Fruit fly (Drosophila melanogaster) whole organism, embryonic: ENCODE results near the gene CG14154.

Experiments used
- CG10431 ChIP-seq: fragments of 200-800 bp; sonication (Bioruptor generic); optimal IDR thresholded peaks from 3 replicates; lab custom pipeline; 2018; ENCODE audit warnings: missing biosample characterization, mild to moderate bottlenecking, missing genetic modification characterization
- CG12299 ChIP-seq: fragments of 200-800 bp; sonication (Bioruptor generic); optimal IDR thresholded peaks from 2 replicates; lab custom pipeline; 2018; ENCODE audit warnings: missing biosample characterization, mild to moderate bottlenecking, missing genetic modification characterization
- CG1233 ChIP-seq: fragments of 200-800 bp; sonication (Bioruptor generic); optimal IDR thresholded peaks from 4 replicates; lab custom pipeline; 2018; ENCODE audit warnings: missing biosample characterization, mild to moderate bottlenecking, missing genetic modification characterization
- CG13624 ChIP-seq: fragments of 200-800 bp; sonication (Bioruptor generic); optimal IDR thresholded peaks from 2 replicates; lab custom pipeline; 2016; ENCODE audit warnings: missing biosample characterization, missing genetic modification characterization
- CG14014 ChIP-seq: fragments of 200-800 bp; sonication (Bioruptor generic); IDR thresholded peaks from 2 replicates; pipeline ENCODE4 v1.3.6; 2022; ENCODE audit warnings: missing biosample characterization, missing genetic modification characterization
- CG15073 ChIP-seq: fragments of 200-800 bp; sonication (Bioruptor generic); optimal IDR thresholded peaks from 2 replicates; lab custom pipeline; 2016; ENCODE audit warnings: missing biosample characterization, missing genetic modification characterization
- CG16779 ChIP-seq: fragments of 200-800 bp; sonication (Bioruptor generic); IDR thresholded peaks from 2 replicates; pipeline ENCODE4 v1.3.6; 2022; ENCODE audit warnings: missing biosample characterization, missing genetic modification characterization
- CG17328 ChIP-seq: fragments of 200-800 bp; sonication (Bioruptor generic); IDR thresholded peaks from 2 replicates; pipeline ENCODE4 v1.3.6; 2022; ENCODE audit warnings: missing biosample characterization, missing genetic modification characterization
- CG3995 ChIP-seq: fragments of 200-800 bp; sonication (Bioruptor generic); optimal IDR thresholded peaks from 3 replicates; lab custom pipeline; 2016; ENCODE audit warnings: missing biosample characterization, missing genetic modification characterization
- CG6254 ChIP-seq: fragments of 200-800 bp; sonication (Bioruptor generic); optimal IDR thresholded peaks from 3 replicates; lab custom pipeline; 2017; ENCODE audit warnings: mild to moderate bottlenecking, missing biosample characterization, missing genetic modification reagents, missing genetic modification characterization
- CG9215 ChIP-seq: fragments of 200-800 bp; sonication (Bioruptor generic); IDR thresholded peaks from 2 replicates; pipeline ENCODE4 v1.3.6; 2022; ENCODE audit warnings: missing biosample characterization, missing genetic modification characterization
- D19B ChIP-seq: fragments of 200-800 bp; sonication (Bioruptor generic); optimal IDR thresholded peaks from 2 replicates; lab custom pipeline; 2017; ENCODE audit warnings: missing biosample characterization, mild to moderate bottlenecking, missing genetic modification characterization
- Dek ChIP-seq: fragments of 200-800 bp; sonication (Bioruptor generic); optimal IDR thresholded peaks from 3 replicates; lab custom pipeline; 2019; ENCODE audit warnings: missing biosample characterization, mild to moderate bottlenecking, missing genetic modification characterization, moderate library complexity
- ERR ChIP-seq: fragments of 200-800 bp; sonication (Bioruptor generic); optimal IDR thresholded peaks from 2 replicates; lab custom pipeline; 2016; ENCODE audit warnings: missing biosample characterization, missing genetic modification characterization
- Fer2 ChIP-seq: fragments of 200-800 bp; sonication (Bioruptor generic); optimal IDR thresholded peaks from 2 replicates; lab custom pipeline; 2018; ENCODE audit warnings: missing biosample characterization, mild to moderate bottlenecking, missing genetic modification characterization, moderate library complexity
- Fer3 ChIP-seq: fragments of 200-800 bp; sonication (Bioruptor generic); optimal IDR thresholded peaks from 2 replicates; lab custom pipeline; 2018; ENCODE audit warnings: missing biosample characterization, mild to moderate bottlenecking, missing genetic modification characterization, moderate library complexity
- H15 ChIP-seq: fragments of 200-800 bp; sonication (Bioruptor generic); IDR thresholded peaks from 3 replicates; pipeline ENCODE4 v1.3.6; 2022; ENCODE audit warnings: missing biosample characterization, missing genetic modification characterization
- HLHmδ ChIP-seq: fragments of 200-800 bp; sonication (Bioruptor generic); optimal IDR thresholded peaks from 2 replicates; lab custom pipeline; 2018; ENCODE audit warnings: missing biosample characterization, mild to moderate bottlenecking, missing genetic modification characterization, moderate library complexity
- Hmr ChIP-seq: fragments of 200-800 bp; sonication (Bioruptor generic); optimal IDR thresholded peaks from 3 replicates; lab custom pipeline; 2017; ENCODE audit warnings: mild to moderate bottlenecking, missing biosample characterization, missing genetic modification reagents, missing genetic modification characterization
- MTF-1 ChIP-seq: fragments of 200-800 bp; sonication (Bioruptor generic); optimal IDR thresholded peaks from 2 replicates; lab custom pipeline; 2018; ENCODE audit warnings: missing biosample characterization, mild to moderate bottlenecking, missing genetic modification characterization, borderline replicate concordance
- Max ChIP-seq: fragments of 200-800 bp; sonication (Bioruptor generic); optimal IDR thresholded peaks from 2 replicates; lab custom pipeline; 2016; ENCODE audit warnings: missing biosample characterization, mild to moderate bottlenecking, missing genetic modification characterization
- Mes4 ChIP-seq: fragments of 200-800 bp; sonication (Bioruptor generic); optimal IDR thresholded peaks from 2 replicates; lab custom pipeline; 2016; ENCODE audit warnings: missing biosample characterization, missing genetic modification characterization
- Opbp ChIP-seq: fragments of 200-800 bp; sonication (Bioruptor generic); IDR thresholded peaks from 3 replicates; pipeline ENCODE4 v1.3.6; 2022; ENCODE audit warnings: missing biosample characterization, missing genetic modification characterization; ENCODE audit not compliant: partially characterized antibody
- Sox100B ChIP-seq: fragments of 200-800 bp; sonication (Bioruptor generic); optimal IDR thresholded peaks from 3 replicates; lab custom pipeline; 2018; ENCODE audit warnings: missing biosample characterization, mild to moderate bottlenecking, missing genetic modification characterization
- Ssrp ChIP-seq: fragments of 200-800 bp; sonication (Bioruptor generic); optimal IDR thresholded peaks from 2 replicates; lab custom pipeline; 2018; ENCODE audit warnings: missing biosample characterization, mild to moderate bottlenecking, missing genetic modification characterization, moderate library complexity
- Trl ChIP-seq, 3 experiments: fragments of >200 bp in 2 of 3; fragments of 200-800 bp in 1 of 3; sonication (Bioruptor generic) in 1 of 3; optimal IDR thresholded peaks; 2 replicates in 1 of 3; 3 replicates in 2 of 3; lab custom pipeline; 2016 to 2017; ENCODE audit warnings: missing biosample characterization in 1 of 3, missing genetic modification characterization in 1 of 3
- ap ChIP-seq: fragments of 200-800 bp; sonication (Bioruptor generic); IDR thresholded peaks from 2 replicates; pipeline ENCODE4 v1.3.6; 2022; ENCODE audit warnings: missing biosample characterization, missing genetic modification characterization
- bcd ChIP-seq: fragments of 200-800 bp; sonication (Bioruptor generic); optimal IDR thresholded peaks from 2 replicates; lab custom pipeline; 2017; ENCODE audit warnings: missing biosample characterization, mild to moderate bottlenecking, missing genetic modification characterization
- cg ChIP-seq: fragments of 200-800 bp; sonication (Bioruptor generic); optimal IDR thresholded peaks from 3 replicates; lab custom pipeline; 2019; ENCODE audit warnings: missing biosample characterization, mild to moderate bottlenecking, missing genetic modification characterization, moderate library complexity
- corto ChIP-seq: fragments of 200-800 bp; sonication (Bioruptor generic); optimal IDR thresholded peaks from 2 replicates; lab custom pipeline; 2016; ENCODE audit warnings: missing biosample characterization, mild to moderate bottlenecking, missing genetic modification characterization, moderate library complexity
- croc ChIP-seq: fragments of 200-800 bp; sonication (Bioruptor generic); conservative IDR thresholded peaks from 3 replicates; pipeline ENCODE4 v1.3.6; 2022; ENCODE audit warnings: missing biosample characterization, missing genetic modification characterization
- crp ChIP-seq, 2 experiments: fragments of 200-800 bp; sonication (Bioruptor generic); optimal IDR thresholded peaks; 2 replicates in 1 of 2; 3 replicates in 1 of 2; lab custom pipeline; 2017; ENCODE audit warnings: missing biosample characterization in 2 of 2, missing genetic modification characterization in 2 of 2, mild to moderate bottlenecking in 1 of 2, moderate library complexity in 1 of 2
- da ChIP-seq: fragments of 200-800 bp; sonication (Bioruptor generic); optimal IDR thresholded peaks from 2 replicates; lab custom pipeline; 2016; ENCODE audit warnings: missing biosample characterization, missing genetic modification characterization
- dysf ChIP-seq: fragments of 200-800 bp; sonication (Bioruptor generic); IDR thresholded peaks from 3 replicates; pipeline ENCODE4 v1.3.6; 2022; ENCODE audit warnings: missing biosample characterization, missing genetic modification characterization
- exex ChIP-seq: fragments of 200-800 bp; sonication (Bioruptor generic); optimal IDR thresholded peaks from 4 replicates; lab custom pipeline; 2018; ENCODE audit warnings: missing biosample characterization, mild to moderate bottlenecking, missing genetic modification characterization, moderate library complexity
- gcm ChIP-seq: fragments of 200-800 bp; sonication (Bioruptor generic); optimal IDR thresholded peaks from 2 replicates; lab custom pipeline; 2019; ENCODE audit warnings: missing biosample characterization, mild to moderate bottlenecking, missing genetic modification characterization, moderate library complexity
- nau ChIP-seq: fragments of 200-800 bp; sonication (Bioruptor generic); optimal IDR thresholded peaks from 3 replicates; lab custom pipeline; 2017; ENCODE audit warnings: missing biosample characterization, mild to moderate bottlenecking, missing genetic modification characterization, missing genetic modification reagents
- odd ChIP-seq: fragments of 200-800 bp; sonication (Bioruptor generic); optimal IDR thresholded peaks from 2 replicates; lab custom pipeline; 2017; ENCODE audit warnings: missing biosample characterization, mild to moderate bottlenecking, missing genetic modification characterization
- pfk ChIP-seq: fragments of 200-800 bp; sonication (Bioruptor generic); optimal IDR thresholded peaks from 2 replicates; lab custom pipeline; 2018; ENCODE audit warnings: missing biosample characterization, mild to moderate bottlenecking, missing genetic modification characterization, moderate library complexity
- pnt ChIP-seq: fragments of 200-800 bp; sonication (Bioruptor generic); optimal IDR thresholded peaks from 3 replicates; lab custom pipeline; 2016; ENCODE audit warnings: missing biosample characterization, missing genetic modification characterization
- salm ChIP-seq: fragments of 200-800 bp; sonication (Bioruptor generic); optimal IDR thresholded peaks from 2 replicates; lab custom pipeline; 2018; ENCODE audit warnings: missing biosample characterization, mild to moderate bottlenecking, missing genetic modification characterization
- sens ChIP-seq: fragments of 200-800 bp; sonication (Bioruptor generic); peaks from one replicate; lab custom pipeline; 2016; ENCODE audit warnings: missing biosample characterization, missing genetic modification characterization
- stwl ChIP-seq: fragments of 200-800 bp; sonication (Bioruptor generic); optimal IDR thresholded peaks from 3 replicates; lab custom pipeline; 2018; ENCODE audit warnings: missing biosample characterization, mild to moderate bottlenecking, missing genetic modification characterization, moderate library complexity
- tll ChIP-seq, 2 experiments: fragments of 200-800 bp in 1 of 2; fragments of >200 bp in 1 of 2; sonication (Bioruptor generic) in 1 of 2; optimal IDR thresholded peaks; 2 replicates each; lab custom pipeline; 2017 to 2019; ENCODE audit warnings: missing biosample characterization in 2 of 2, missing genetic modification characterization in 2 of 2, mild to moderate bottlenecking in 1 of 2, moderate library complexity in 1 of 2
- trh ChIP-seq: fragments of 200-800 bp; sonication (Bioruptor generic); optimal IDR thresholded peaks from 2 replicates; lab custom pipeline; 2016; ENCODE audit warnings: missing biosample characterization, missing genetic modification characterization
- tup ChIP-seq: fragments of 200-800 bp; sonication (Bioruptor generic); optimal IDR thresholded peaks from 2 replicates; lab custom pipeline; 2016; ENCODE audit warnings: missing biosample characterization, mild to moderate bottlenecking, missing genetic modification characterization, moderate library complexity
- zen ChIP-seq: fragments of 200-800 bp; sonication (Bioruptor generic); optimal IDR thresholded peaks from 3 replicates; lab custom pipeline; 2018; ENCODE audit warnings: missing biosample characterization, mild to moderate bottlenecking, missing genetic modification characterization, moderate library complexity
- zfh2 ChIP-seq: fragments of 200-800 bp; sonication (Bioruptor generic); optimal IDR thresholded peaks from 2 replicates; lab custom pipeline; 2016; ENCODE audit warnings: missing biosample characterization, missing genetic modification characterization

Gene CG14154

dm6 chr3L:10678545-10679067 lies 36.9 kb downstream of the CG14154 start (continued):
- TF ChIP-seq H15 (GFP tag; lab: Robert Waterston, UW) = peak; percentile 81
- TF ChIP-seq MTF-1 (GFP tag; lab: Kevin White, UChicago) = peak; percentile 70
- peak; percentile 96 for TF ChIP-seq bcd (GFP tag; lab: Kevin White, UChicago)
- peak; percentile 97 for TF ChIP-seq dysf (GFP tag; lab: Robert Waterston, UW)
- TF ChIP-seq cg (GFP tag; lab: Kevin White, UChicago) = peak; percentile 90
- TF ChIP-seq CG17328 = peak; percentile 94
- TF ChIP-seq salm (tag; lab: Kevin White, UChicago) = peak; percentile 96
- peak; percentile 85 for TF ChIP-seq trh (GFP tag; lab: Kevin White, UChicago)
- TF ChIP-seq crp (GFP tag; optimal IDR thresholded peaks at IDR 0.05; lab: Kevin White, UChicago) = peak in 1 of 2 experiments; percentile 63
- TF ChIP-seq Mes4 (GFP tag; lab: Kevin White, UChicago) = peak; percentile 88
- peak; percentile 17 for TF ChIP-seq stwl
- peak; percentile 62 for TF ChIP-seq tup (GFP tag; lab: Kevin White, UChicago)
- peak; percentile 56 for TF ChIP-seq CG3995
- peak; percentile 95 for TF ChIP-seq CG1233
- peak; percentile 98 for TF ChIP-seq Sox100B (GFP tag; lab: Kevin White, UChicago)
- TF ChIP-seq Trl (optimal IDR thresholded peaks at IDR 0.05; lab: Kevin White, UChicago) = no peak
- peak; percentile 92 for TF ChIP-seq Trl (GFP tag; optimal IDR thresholded peaks at IDR 0.05; lab: Kevin White, UChicago)
- peak; percentile 83 for TF ChIP-seq D19B (GFP tag; lab: Kevin White, UChicago)
- TF ChIP-seq ERR (GFP tag; lab: Kevin White, UChicago) = peak; percentile 73
- TF ChIP-seq Fer2 (tag; lab: Kevin White, UChicago) = peak; percentile 88
- peak; percentile 95 for TF ChIP-seq odd
- peak; percentile 73 for TF ChIP-seq exex (tag; lab: Kevin White, UChicago)
- TF ChIP-seq CG6254 (GFP tag; lab: Kevin White, UChicago) = peak; percentile 89
- TF ChIP-seq CG15073 (GFP tag; lab: Kevin White, UChicago) = peak; percentile 57
- TF ChIP-seq CG10431 (GFP tag; lab: Kevin White, UChicago) = peak; percentile 92
- TF ChIP-seq tll (GFP tag; optimal IDR thresholded peaks at IDR 0.05; lab: Kevin White, UChicago) = peak in 1 of 2 experiments; percentile 79
- TF ChIP-seq pfk = peak; percentile 20
- peak; percentile 90 for TF ChIP-seq Max (GFP tag; lab: Kevin White, UChicago)
- TF ChIP-seq HLHmδ (GFP tag; lab: Kevin White, UChicago) = no peak
- TF ChIP-seq da (GFP tag; lab: Kevin White, UChicago) = peak; percentile 64
- peak; percentile 91 for TF ChIP-seq CG9215
- TF ChIP-seq CG13624 (GFP tag; lab: Kevin White, UChicago) = peak; percentile 91
- TF ChIP-seq gcm = peak; percentile 98
- peak; percentile 92 for TF ChIP-seq CG14014 (GFP tag; lab: Robert Waterston, UW)
- peak; percentile 55; the same call in 1 of the 2 replicates for TF ChIP-seq CG16779 (GFP tag; lab: Robert Waterston, UW)
- TF ChIP-seq zen (tag; lab: Kevin White, UChicago) = peak; percentile 85
- TF ChIP-seq ap (GFP tag; lab: Robert Waterston, UW) = peak; percentile 93
- peak; percentile 90 for TF ChIP-seq croc (GFP tag; lab: Robert Waterston, UW)
- TF ChIP-seq zfh2 (GFP tag; lab: Kevin White, UChicago) = peak; percentile 90
- TF ChIP-seq sens = peak; percentile 99
- TF ChIP-seq Hmr (GFP tag; lab: Kevin White, UChicago) = peak; percentile 98
- TF ChIP-seq Ssrp (tag; lab: Kevin White, UChicago) = peak; percentile 91
- TF ChIP-seq Dek (tag; lab: Kevin White, UChicago) = peak; percentile 95
- TF ChIP-seq pnt (GFP tag; lab: Kevin White, UChicago) = peak; percentile 91
- TF ChIP-seq Opbp (GFP tag; lab: Robert Waterston, UW) = no peak
- peak; percentile 95 for TF ChIP-seq nau (GFP tag; lab: Kevin White, UChicago)
- TF ChIP-seq Fer3 (tag; lab: Kevin White, UChicago) = peak; percentile 90
- TF ChIP-seq corto = no peak
- peak; percentile 96 for TF ChIP-seq CG12299
